Worm (Caenorhabditis elegans): ENCODE results near the gene ttr-31.

ttr-31 gene

DNA sequence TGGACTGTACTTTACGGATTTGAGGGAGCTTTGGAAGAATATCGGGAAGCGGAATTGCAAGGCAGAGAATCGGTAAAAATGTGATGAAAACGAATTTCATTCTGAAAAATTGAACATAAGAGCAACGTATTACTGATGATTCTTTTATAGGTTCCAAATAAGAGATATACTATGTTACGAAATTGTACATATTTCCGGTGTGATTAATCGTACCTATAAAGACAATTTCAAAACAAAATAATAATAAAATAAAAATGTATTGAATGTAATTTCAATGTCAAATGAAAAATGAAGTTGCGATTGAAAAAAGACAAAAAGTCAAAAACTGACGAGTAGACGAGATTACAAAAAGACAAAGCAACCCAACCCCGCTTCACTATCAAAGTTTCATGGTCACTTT, at the start of gene ttr-31:
Gene ttr-31, minus strand, starts transcription at position 101 of the 400 bp plus-strand sequence.
- TF ChIP-seq nhr-237 (tag; optimal IDR thresholded peaks at IDR 0.05) (no peak), sem-2 (GFP tag; optimal IDR thresholded peaks at IDR 0.05) (no peak), ceh-43 (GFP tag; optimal IDR thresholded peaks at IDR 0.05) (no peak), mls-2 (tag; optimal IDR thresholded peaks at IDR 0.05) (no peak), lin-13 (tag; optimal IDR thresholded peaks at IDR 0.05) (no peak), flh-1 (GFP tag; optimal IDR thresholded peaks at IDR 0.05) (no peak), nhr-76 (tag; optimal IDR thresholded peaks at IDR 0.05) (no peak), elt-3 (tag; optimal IDR thresholded peaks at IDR 0.05) (no peak), ces-1 (GFP tag; optimal IDR thresholded peaks at IDR 0.05) (no peak), mep-1 (tag; optimal IDR thresholded peaks at IDR 0.05) (no peak), hlh-1 (tag; optimal IDR thresholded peaks at IDR 0.05) (no peak), cnd-1 (tag; optimal IDR thresholded peaks at IDR 0.05) (no peak), unc-39 (tag; optimal IDR thresholded peaks at IDR 0.05) (no peak), drap-1 (GFP tag; optimal IDR thresholded peaks at IDR 0.05) (no peak), mab-5 (tag; optimal IDR thresholded peaks at IDR 0.05) (no peak), sptf-1 (tag; optimal IDR thresholded peaks at IDR 0.05) (no peak), lsy-2 (tag; optimal IDR thresholded peaks at IDR 0.05) (no peak)

DNA sequence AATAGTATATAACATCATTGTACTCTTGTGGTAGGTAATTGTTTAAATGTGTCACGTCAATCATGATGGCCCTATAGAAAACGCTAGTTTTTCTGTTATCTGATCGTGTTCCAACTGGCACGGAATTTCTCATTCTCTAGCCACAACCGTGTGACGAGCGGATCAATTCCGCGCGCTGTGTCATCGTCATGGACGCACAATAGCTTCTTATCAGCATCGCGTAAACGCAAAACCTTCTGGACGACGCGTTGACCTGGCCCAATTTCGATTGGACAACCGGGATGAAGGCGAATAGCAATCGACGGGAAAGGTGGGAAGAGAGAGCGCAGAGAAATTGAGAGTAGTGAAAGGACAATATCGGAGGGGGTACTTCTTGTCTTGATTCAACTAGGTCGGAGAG, 48.2 kb upstream of the ttr-31 start, which contains the start of gene lpr-3:
Gene lpr-3, plus strand, starts transcription at position 374 of the 400 bp plus-strand sequence.
- TF ChIP-seq flh-1 (GFP tag; optimal IDR thresholded peaks at IDR 0.05) (no peak), ham-2 (GFP tag; optimal IDR thresholded peaks at IDR 0.05) (peak; percentile 96), zip-8 (tag; optimal IDR thresholded peaks at IDR 0.05) (no peak), mep-1 (tag; optimal IDR thresholded peaks at IDR 0.05) (no peak), blmp-1 (tag; optimal IDR thresholded peaks at IDR 0.05) (peak; percentile 94), sptf-1 (tag; optimal IDR thresholded peaks at IDR 0.05) (no peak), sem-2 (GFP tag; optimal IDR thresholded peaks at IDR 0.05) (no peak), drap-1 (GFP tag; optimal IDR thresholded peaks at IDR 0.05) (no peak), unc-62 (GFP tag; optimal IDR thresholded peaks at IDR 0.05) (peak; percentile 60), unc-39 (tag; optimal IDR thresholded peaks at IDR 0.05) (no peak), elt-3 (tag; optimal IDR thresholded peaks at IDR 0.05) (peak; percentile 42), ceh-43 (GFP tag; optimal IDR thresholded peaks at IDR 0.05) (no peak), hlh-1 (tag; optimal IDR thresholded peaks at IDR 0.05) (no peak), mls-2 (tag; optimal IDR thresholded peaks at IDR 0.05) (no peak), M03D4.4 (tag; optimal IDR thresholded peaks at IDR 0.05) (no peak), nhr-12 (tag; optimal IDR thresholded peaks at IDR 0.05) (no peak), lin-13 (tag; optimal IDR thresholded peaks at IDR 0.05) (no peak), pha-4 (tag; optimal IDR thresholded peaks at IDR 0.05) (no peak), cnd-1 (tag; optimal IDR thresholded peaks at IDR 0.05) (no peak), elt-1 (tag; optimal IDR thresholded peaks at IDR 0.05; ENCODE audit: borderline replicate concordance, insufficient read depth) (peak; percentile 90), snpc-4 (tag; optimal IDR thresholded peaks at IDR 0.05) (no peak), ceh-83 (GFP tag; optimal IDR thresholded peaks at IDR 0.05) (no peak), bed-3 (GFP tag; optimal IDR thresholded peaks at IDR 0.05) (no peak), mab-5 (tag; optimal IDR thresholded peaks at IDR 0.05) (no peak)

DNA sequence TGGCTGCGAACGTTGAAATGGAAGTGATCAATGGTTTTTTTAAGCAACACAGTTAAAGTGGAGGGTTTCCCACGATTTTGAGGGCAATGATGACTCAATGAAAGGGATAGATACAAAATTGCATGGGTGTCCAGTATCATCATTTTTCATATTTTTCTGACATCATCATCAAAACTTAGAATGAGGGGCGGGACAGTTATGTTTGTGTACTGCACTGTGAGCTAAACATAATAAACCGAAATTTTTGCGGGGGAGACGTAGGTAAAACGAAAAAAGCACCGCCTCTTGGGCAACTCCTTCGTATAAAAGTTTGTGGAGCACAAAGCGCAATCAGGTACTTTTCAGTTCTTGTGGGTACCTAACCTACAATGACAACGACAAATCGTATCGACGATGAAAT, 44.8 kb upstream of the ttr-31 start, which contains the start of gene C09F12.2:
Gene C09F12.2, plus strand, starts transcription at position 301 of the 400 bp plus-strand sequence.
- TF ChIP-seq nhr-76 (tag; optimal IDR thresholded peaks at IDR 0.05) = no peak
- no peak for TF ChIP-seq elt-1 (tag; optimal IDR thresholded peaks at IDR 0.05; ENCODE audit: borderline replicate concordance, insufficient read depth)
- TF ChIP-seq blmp-1 (tag; optimal IDR thresholded peaks at IDR 0.05) = no peak
- TF ChIP-seq nhr-2 (tag; optimal IDR thresholded peaks at IDR 0.05) = no peak
- no peak for TF ChIP-seq cnd-1 (tag; optimal IDR thresholded peaks at IDR 0.05)
- no peak for TF ChIP-seq nhr-237 (tag; optimal IDR thresholded peaks at IDR 0.05)
- no peak for TF ChIP-seq mls-2 (tag; optimal IDR thresholded peaks at IDR 0.05)
- TF ChIP-seq lin-13 (tag; optimal IDR thresholded peaks at IDR 0.05) = no peak
- TF ChIP-seq flh-1 (GFP tag; optimal IDR thresholded peaks at IDR 0.05) = no peak
- no peak for TF ChIP-seq ceh-43 (GFP tag; optimal IDR thresholded peaks at IDR 0.05)
- no peak for TF ChIP-seq mab-5 (tag; optimal IDR thresholded peaks at IDR 0.05)
- TF ChIP-seq ceh-39 (tag; optimal IDR thresholded peaks at IDR 0.05) = no peak
- TF ChIP-seq drap-1 (GFP tag; optimal IDR thresholded peaks at IDR 0.05) = no peak
- TF ChIP-seq ces-1 (GFP tag; optimal IDR thresholded peaks at IDR 0.05) = no peak
- no peak for TF ChIP-seq nhr-12 (tag; optimal IDR thresholded peaks at IDR 0.05)
- no peak for TF ChIP-seq mep-1 (tag; optimal IDR thresholded peaks at IDR 0.05)
- no peak for TF ChIP-seq zip-8 (tag; optimal IDR thresholded peaks at IDR 0.05)

ce11 chrX:11050335-11050734, 41.5 kb upstream of the ttr-31 start:
- TF ChIP-seq lin-32 (GFP tag; optimal IDR thresholded peaks at IDR 0.05) = no peak
- no peak for TF ChIP-seq unc-62 (GFP tag; optimal IDR thresholded peaks at IDR 0.05)
- TF ChIP-seq ceh-39 (tag; optimal IDR thresholded peaks at IDR 0.05) = no peak
- no peak for TF ChIP-seq nhr-28 (tag; optimal IDR thresholded peaks at IDR 0.05)
- TF ChIP-seq blmp-1 (tag; optimal IDR thresholded peaks at IDR 0.05) = no peak
- TF ChIP-seq sptf-1 (tag; optimal IDR thresholded peaks at IDR 0.05) = no peak
- no peak for TF ChIP-seq nhr-2 (tag; optimal IDR thresholded peaks at IDR 0.05)
- no peak for TF ChIP-seq ham-2 (GFP tag; optimal IDR thresholded peaks at IDR 0.05)
- TF ChIP-seq nhr-237 (tag; optimal IDR thresholded peaks at IDR 0.05) = no peak
- no peak for TF ChIP-seq ztf-11 (tag; optimal IDR thresholded peaks at IDR 0.05)
- TF ChIP-seq unc-39 (tag; optimal IDR thresholded peaks at IDR 0.05) = no peak
- no peak for TF ChIP-seq zip-8 (tag; optimal IDR thresholded peaks at IDR 0.05)
- TF ChIP-seq M03D4.4 (tag; optimal IDR thresholded peaks at IDR 0.05) = no peak
- no peak for TF ChIP-seq lin-13 (tag; optimal IDR thresholded peaks at IDR 0.05)

Data from whole organism, mixed stage, embryonic.